Worm (Caenorhabditis elegans) whole organism, young adult: ENCODE data around the gene nhr-104.

Experiments used
- C06A6.2 ChIP-seq: fragments of 200-800 bp; sonication (Bioruptor generic); conservative IDR thresholded peaks from 2 replicates; pipeline ENCODE4 v1.3.6; 2022; ENCODE audit warnings: missing genetic modification characterization, missing compliant biosample characterization
- F39B2.1 ChIP-seq: fragments of 200-800 bp; sonication (Bioruptor generic); IDR thresholded peaks from 2 replicates; pipeline ENCODE4 v1.3.6; 2022; ENCODE audit warnings: missing genetic modification reagents, missing genetic modification characterization, missing compliant biosample characterization
- Y79H2A.3 ChIP-seq: fragments of 200-800 bp; sonication (Bioruptor generic); conservative IDR thresholded peaks from 2 replicates; pipeline ENCODE4 v1.3.6; 2022; ENCODE audit warnings: missing genetic modification reagents, missing genetic modification characterization, missing compliant biosample characterization
- bed-1 ChIP-seq: fragments of 200-800 bp; sonication (Bioruptor generic); IDR thresholded peaks from 2 replicates; pipeline ENCODE4 v1.3.6; 2022; ENCODE audit warnings: missing genetic modification reagents, missing genetic modification characterization, missing compliant biosample characterization
- ceh-100 ChIP-seq: fragments of 200-800 bp; sonication (Bioruptor generic); IDR thresholded peaks from 2 replicates; pipeline ENCODE4 v1.3.6; 2022; ENCODE audit warnings: missing genetic modification reagents, missing genetic modification characterization, missing compliant biosample characterization
- ceh-27 ChIP-seq: fragments of 200-800 bp; sonication (Bioruptor generic); optimal IDR thresholded peaks from 2 replicates; lab custom pipeline; 2018; ENCODE audit warnings: mild to moderate bottlenecking, missing genetic modification characterization, moderate library complexity, missing compliant biosample characterization
- sea-2 ChIP-seq: fragments of 200-800 bp; sonication (Bioruptor generic); IDR thresholded peaks from 2 replicates; pipeline ENCODE4 v1.3.6; 2022; ENCODE audit warnings: missing genetic modification characterization, missing compliant biosample characterization
- snpc-4 ChIP-seq, 5 experiments: fragments of 150-350 bp in 1 of 5; sonication (generic microtip) in 4 of 5; optimal IDR thresholded peaks; 2 replicates each; lab custom pipeline; 2014 to 2018; ENCODE audit warnings: missing genetic modification characterization in 5 of 5, missing biosample characterization in 3 of 5, antibody characterized with exemption in 2 of 5, mild to moderate bottlenecking in 2 of 5, missing compliant biosample characterization in 2 of 5, missing genotype in 2 of 5, moderate library complexity in 2 of 5, missing genetic modification reagents in 1 of 5
- ztf-3 ChIP-seq: fragments of 200-800 bp; sonication (Bioruptor generic); optimal IDR thresholded peaks from 2 replicates; lab custom pipeline; 2018; ENCODE audit warnings: mild to moderate bottlenecking, missing genetic modification characterization, missing compliant biosample characterization

- TF ChIP-seq bed-1 (GFP tag; lab: Robert Waterston, UW) (no peak), ceh-27 (GFP tag; lab: Kevin White, UChicago) (no peak), F39B2.1 (no peak), Y79H2A.3 (no peak), ceh-100 (GFP tag; lab: Robert Waterston, UW) (no peak), ztf-3 (GFP tag; lab: Kevin White, UChicago) (no peak), sea-2 (no peak), C06A6.2 (GFP tag; lab: Robert Waterston, UW) (no peak), snpc-4 (GFP tag; optimal IDR thresholded peaks at IDR 0.05; lab: Kevin White, UChicago) (no peak), snpc-4 (tag; optimal IDR thresholded peaks at IDR 0.05; lab: Kevin White, UChicago) (no peak)
Measured at ce11 chrIV:4755929-4756655, 32.4 kb downstream of the nhr-104 start, which contains the start of the genes fbxb-77 and Y17G9B.11.
